Fruit fly (Drosophila melanogaster): ENCODE data around the gene myo.
A peak's percentile ranks its signal among the peaks of the same experiment; 100 is the strongest.

myo gene

DNA sequence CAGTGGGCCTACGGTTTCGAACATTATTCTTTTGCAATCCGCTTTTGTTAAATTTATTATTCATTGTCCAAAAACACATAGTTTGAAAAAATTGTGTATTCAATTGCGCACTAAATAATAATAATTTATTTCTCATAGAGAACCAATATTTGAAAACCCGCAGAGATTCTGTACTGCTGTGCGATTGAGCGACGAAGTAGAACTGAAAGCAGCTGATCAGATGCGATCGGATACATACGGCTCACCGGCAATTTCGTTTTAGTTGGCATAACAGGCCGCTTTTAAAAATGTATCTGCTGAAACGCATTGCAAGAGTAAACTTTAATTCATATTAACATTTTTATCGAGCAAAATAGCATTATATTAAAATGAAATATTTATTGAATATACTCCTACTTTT is at the start of gene myo:
myo (minus strand) TSS at position 211 of the 400 bp plus-strand sequence.
- TF ChIP-seq Ets21C (GFP tag; optimal IDR thresholded peaks at IDR 0.05): no peak
- no peak for TF ChIP-seq dsx (GFP tag; optimal IDR thresholded peaks at IDR 0.05; ENCODE audit: poor library complexity, severe bottlenecking)
- no peak for TF ChIP-seq svp (GFP tag)
- no peak for TF ChIP-seq dac (GFP tag; optimal IDR thresholded peaks at IDR 0.05)
- TF ChIP-seq Met (GFP tag; optimal IDR thresholded peaks at IDR 0.05): no peak
- no peak for TF ChIP-seq Hr38 (GFP tag; optimal IDR thresholded peaks at IDR 0.05)
- no peak for TF ChIP-seq fd85E (GFP tag; optimal IDR thresholded peaks at IDR 0.05)
- TF ChIP-seq acj6 (GFP tag; optimal IDR thresholded peaks at IDR 0.05): peak; percentile 6
- no peak for TF ChIP-seq Blimp-1 (GFP tag; optimal IDR thresholded peaks at IDR 0.05)
- TF ChIP-seq topi (GFP tag; optimal IDR thresholded peaks at IDR 0.05): no peak
- peak; percentile 45 for TF ChIP-seq CG6854 (GFP tag; optimal IDR thresholded peaks at IDR 0.05)
- TF ChIP-seq Gug (GFP tag; IDR thresholded peaks at IDR 0.05): no peak
- TF ChIP-seq CG9139 (GFP tag; optimal IDR thresholded peaks at IDR 0.05): no peak
- no peak for TF ChIP-seq Hr39 (GFP tag; optimal IDR thresholded peaks at IDR 0.05)
- no peak for TF ChIP-seq CG6276 (GFP tag; optimal IDR thresholded peaks at IDR 0.05)
- no peak for TF ChIP-seq Sox15 (GFP tag; optimal IDR thresholded peaks at IDR 0.05)
- no peak for TF ChIP-seq cyc (GFP tag; optimal IDR thresholded peaks at IDR 0.05)
- TF ChIP-seq Sox14 (GFP tag; optimal IDR thresholded peaks at IDR 0.05): peak; percentile 6
- TF ChIP-seq achi (GFP tag; optimal IDR thresholded peaks at IDR 0.05): no peak
- no peak for TF ChIP-seq eg (GFP tag; IDR thresholded peaks at IDR 0.05)
- peak; percentile 15 for TF ChIP-seq esn (GFP tag; optimal IDR thresholded peaks at IDR 0.05)
- no peak for TF ChIP-seq Hr4 (GFP tag; optimal IDR thresholded peaks at IDR 0.05)
- no peak for TF ChIP-seq CG8119 (GFP tag; IDR thresholded peaks at IDR 0.05)
- no peak for TF ChIP-seq CG3919 (GFP tag; optimal IDR thresholded peaks at IDR 0.05)
- TF ChIP-seq CG34406 (GFP tag; optimal IDR thresholded peaks at IDR 0.05): no peak
- no peak for TF ChIP-seq CG7368 (GFP tag; optimal IDR thresholded peaks at IDR 0.05)
- no peak for TF ChIP-seq CG11902 (GFP tag; optimal IDR thresholded peaks at IDR 0.05)
- TF ChIP-seq vri (GFP tag; optimal IDR thresholded peaks at IDR 0.05): peak; percentile 50
- no peak for TF ChIP-seq salr (GFP tag; optimal IDR thresholded peaks at IDR 0.05)
- no peak for TF ChIP-seq CG10631 (GFP tag; optimal IDR thresholded peaks at IDR 0.05)
- TF ChIP-seq Eip75B (GFP tag; optimal IDR thresholded peaks at IDR 0.05): no peak
- no peak for TF ChIP-seq CG8319 (GFP tag; optimal IDR thresholded peaks at IDR 0.05)
- TF ChIP-seq CG6163 (GFP tag; IDR thresholded peaks at IDR 0.05): no peak
- no peak for TF ChIP-seq CG3032 (tag; optimal IDR thresholded peaks at IDR 0.05)
- TF ChIP-seq CG11294 (GFP tag; IDR thresholded peaks at IDR 0.05): no peak
- TF ChIP-seq Smox (GFP tag; optimal IDR thresholded peaks at IDR 0.05): no peak
- TF ChIP-seq Eip93F (GFP tag; optimal IDR thresholded peaks at IDR 0.05): no peak
- no peak for TF ChIP-seq CG11762 (GFP tag; optimal IDR thresholded peaks at IDR 0.05; ENCODE audit: insufficient read depth)
- TF ChIP-seq CG31627 (GFP tag; optimal IDR thresholded peaks at IDR 0.05): no peak
- peak; percentile 10 for TF ChIP-seq OdsH (GFP tag; optimal IDR thresholded peaks at IDR 0.05)
- peak; percentile 13 for TF ChIP-seq CG6792 (GFP tag; optimal IDR thresholded peaks at IDR 0.05)
- TF ChIP-seq CG32006 (GFP tag; optimal IDR thresholded peaks at IDR 0.05): no peak
- no peak for TF ChIP-seq CG6808 (GFP tag; optimal IDR thresholded peaks at IDR 0.05)
- TF ChIP-seq fkh (GFP tag; optimal IDR thresholded peaks at IDR 0.05): no peak
- peak; percentile 13 for TF ChIP-seq pdm3 (GFP tag; optimal IDR thresholded peaks at IDR 0.05)
- peak in 1 of 2 experiments; percentile 10 for TF ChIP-seq ss (GFP tag; optimal IDR thresholded peaks at IDR 0.05)
- TF ChIP-seq net (GFP tag; optimal IDR thresholded peaks at IDR 0.05): no peak
- no peak for TF ChIP-seq CG10669 (GFP tag; optimal IDR thresholded peaks at IDR 0.05)
- no peak for TF ChIP-seq CG16779 (tag; optimal IDR thresholded peaks at IDR 0.05)
- no peak for TF ChIP-seq Ets96B (tag; optimal IDR thresholded peaks at IDR 0.05)
- no peak for TF ChIP-seq fd59A (GFP tag; optimal IDR thresholded peaks at IDR 0.05)
- TF ChIP-seq Eip78C (GFP tag): peak; percentile 75
- TF ChIP-seq lz (GFP tag; optimal IDR thresholded peaks at IDR 0.05): no peak

All from whole organism, prepupa.